Fruit fly (Drosophila melanogaster): Measurements from ENCODE around the gene Trhn.

DNA sequence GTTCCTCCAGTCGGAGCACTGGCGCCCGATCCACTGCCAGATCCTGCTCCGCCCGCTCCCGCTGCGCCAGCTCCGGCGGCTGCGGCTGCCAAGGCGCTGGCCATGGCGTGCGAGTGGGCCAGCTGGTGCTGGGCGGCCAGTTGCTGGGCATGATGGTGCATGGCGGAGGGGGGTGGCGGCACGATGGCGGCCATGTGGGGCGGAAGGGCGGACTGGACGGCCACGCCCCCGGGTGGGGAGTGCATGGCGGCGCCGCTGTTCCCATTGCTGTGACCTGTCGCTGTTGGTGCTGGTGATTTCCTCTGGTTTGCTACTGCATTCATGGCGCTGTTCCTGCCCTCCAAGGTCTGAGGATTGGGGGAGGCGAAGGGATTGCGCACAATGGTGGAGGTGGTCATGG is 20.1 kb downstream of the Trhn start:
- TF ChIP-seq fd96Ca (GFP tag; IDR thresholded peaks at IDR 0.05) (no peak), CG14655 (GFP tag; optimal IDR thresholded peaks at IDR 0.05) (no peak), CG9948 (tag; optimal IDR thresholded peaks at IDR 0.05) (no peak), Ets98B (GFP tag; IDR thresholded peaks at IDR 0.05) (no peak), gl (tag; optimal IDR thresholded peaks at IDR 0.05) (no peak)
